Worm (Caenorhabditis elegans) whole organism, L1 larva: Measurements from ENCODE around the gene F53A9.8.

Experiments used
- C34B4.2 ChIP-seq: sonication (generic microtip); optimal IDR thresholded peaks from 2 replicates; lab custom pipeline; 2017; ENCODE audit warnings: mild to moderate bottlenecking, missing genetic modification characterization, missing compliant biosample characterization
- aha-1 ChIP-seq: fragments of 150-350 bp; optimal IDR thresholded peaks from 2 replicates; lab custom pipeline; 2014; ENCODE audit warnings: missing biosample characterization, missing genetic modification characterization
- ama-1 ChIP-seq: fragments of 150-350 bp; optimal IDR thresholded peaks from 2 replicates; lab custom pipeline; 2014
- blmp-1 ChIP-seq: fragments of 150-350 bp; optimal IDR thresholded peaks from 2 replicates; lab custom pipeline; 2014; ENCODE audit warnings: missing biosample characterization, missing genetic modification characterization
- ceh-8 ChIP-seq: fragments of 200-800 bp; sonication (Bioruptor generic); optimal IDR thresholded peaks from 2 replicates; lab custom pipeline; 2018; ENCODE audit warnings: mild to moderate bottlenecking, missing genetic modification characterization, moderate library complexity, missing compliant biosample characterization
- dpl-1 ChIP-seq, 3 experiments: fragments of 150-350 bp in 2 of 3; sonication (generic microtip) in 1 of 3; optimal IDR thresholded peaks; 2 replicates each; lab custom pipeline; 2014 to 2017; ENCODE audit warnings: missing biosample characterization in 3 of 3, missing genetic modification characterization in 3 of 3, missing genetic modification reagents in 3 of 3
- dsc-1 ChIP-seq: sonication (generic microtip); optimal IDR thresholded peaks from 2 replicates; lab custom pipeline; 2016; ENCODE audit warnings: mild to moderate bottlenecking, missing genetic modification characterization, missing compliant biosample characterization
- egl-13 ChIP-seq: sonication (generic microtip); optimal IDR thresholded peaks from 2 replicates; lab custom pipeline; 2016; ENCODE audit warnings: missing genotype, missing genetic modification reagents, missing genetic modification characterization, missing compliant biosample characterization
- elt-2 ChIP-seq: sonication (generic microtip); optimal IDR thresholded peaks from 2 replicates; lab custom pipeline; 2016; ENCODE audit warnings: missing genetic modification characterization, mild to moderate bottlenecking, inconsistent platforms, missing compliant biosample characterization, missing genetic modification reagents
- elt-3 ChIP-seq, 6 experiments: fragments of 150-350 bp in 1 of 6; sonication (generic microtip); optimal IDR thresholded peaks; 2 replicates each; lab custom pipeline; 2017 to 2018; ENCODE audit warnings: missing biosample characterization in 6 of 6, missing genetic modification characterization in 6 of 6, inconsistent platforms in 1 of 6
- fkh-10 ChIP-seq: sonication (generic microtip); optimal IDR thresholded peaks from 2 replicates; lab custom pipeline; 2017; ENCODE audit warnings: missing biosample characterization, missing genetic modification reagents, missing genetic modification characterization
- hlh-4 ChIP-seq: sonication (generic microtip); optimal IDR thresholded peaks from 2 replicates; lab custom pipeline; 2016; ENCODE audit warnings: mild to moderate bottlenecking, missing genetic modification characterization, missing compliant biosample characterization
- irx-1 ChIP-seq: sonication (generic microtip); optimal IDR thresholded peaks from 2 replicates; lab custom pipeline; 2016; ENCODE audit warnings: missing genetic modification characterization, missing compliant biosample characterization
- lin-13 ChIP-seq: fragments of 150-350 bp; optimal IDR thresholded peaks from 2 replicates; lab custom pipeline; 2014; ENCODE audit warnings: missing biosample characterization, missing genetic modification reagents, missing genetic modification characterization
- lin-14 ChIP-seq: fragments of 200-800 bp; sonication (Bioruptor generic); optimal IDR thresholded peaks from 2 replicates; lab custom pipeline; 2018; ENCODE audit warnings: mild to moderate bottlenecking, missing genetic modification characterization, moderate library complexity, missing compliant biosample characterization
- lin-15B ChIP-seq: fragments of 150-350 bp; sonication (generic microtip); optimal IDR thresholded peaks from 3 replicates; lab custom pipeline; 2014; ENCODE audit warnings: missing biosample characterization, missing genetic modification characterization
- lsy-2 ChIP-seq, 2 experiments: fragments of 150-350 bp; optimal IDR thresholded peaks; 2 replicates each; lab custom pipeline; 2014; ENCODE audit warnings: missing biosample characterization in 2 of 2, missing genetic modification characterization in 2 of 2
- mef-2 ChIP-seq: fragments of 150-350 bp; optimal IDR thresholded peaks from 2 replicates; lab custom pipeline; 2014; ENCODE audit warnings: missing biosample characterization, missing genetic modification characterization
- mep-1 ChIP-seq: fragments of 150-350 bp; optimal IDR thresholded peaks from 2 replicates; lab custom pipeline; 2014; ENCODE audit warnings: missing biosample characterization, missing genetic modification characterization
- nhr-11 ChIP-seq: fragments of 150-350 bp; optimal IDR thresholded peaks from 2 replicates; lab custom pipeline; 2014; ENCODE audit warnings: missing biosample characterization, missing genetic modification characterization
- nhr-19 ChIP-seq: fragments of 200-800 bp; sonication (Bioruptor generic); conservative IDR thresholded peaks from 2 replicates; pipeline ENCODE4 v1.3.6; 2022; ENCODE audit warnings: missing genetic modification characterization, missing compliant biosample characterization
- nhr-237 ChIP-seq: fragments of 150-350 bp; optimal IDR thresholded peaks from 2 replicates; lab custom pipeline; 2014; ENCODE audit warnings: missing biosample characterization, missing genetic modification characterization
- nhr-28 ChIP-seq: fragments of 150-350 bp; optimal IDR thresholded peaks from 2 replicates; lab custom pipeline; 2014; ENCODE audit warnings: missing biosample characterization, missing genetic modification characterization
- nhr-47 ChIP-seq: sonication (generic microtip); optimal IDR thresholded peaks from 2 replicates; lab custom pipeline; 2016; ENCODE audit warnings: mild to moderate bottlenecking, missing genetic modification characterization, moderate library complexity, missing compliant biosample characterization
- nhr-71 ChIP-seq: sonication (generic microtip); optimal IDR thresholded peaks from 2 replicates; lab custom pipeline; 2016; ENCODE audit warnings: mild to moderate bottlenecking, missing genetic modification characterization, moderate library complexity, missing compliant biosample characterization
- nhr-76 ChIP-seq: sonication (generic microtip); optimal IDR thresholded peaks from 2 replicates; lab custom pipeline; 2017; ENCODE audit warnings: missing biosample characterization, missing genetic modification characterization
- nhr-77 ChIP-seq: fragments of 150-350 bp; optimal IDR thresholded peaks from 2 replicates; lab custom pipeline; 2014; ENCODE audit warnings: missing biosample characterization, missing genetic modification characterization
- pag-3 ChIP-seq: sonication (generic microtip); optimal IDR thresholded peaks from 2 replicates; lab custom pipeline; 2017; ENCODE audit warnings: missing genetic modification characterization, mild to moderate bottlenecking, missing compliant biosample characterization, antibody characterized with exemption, borderline replicate concordance; ENCODE audit not compliant: insufficient read depth
- pax-3 ChIP-seq: fragments of 200-800 bp; sonication (Bioruptor generic); optimal IDR thresholded peaks from 2 replicates; lab custom pipeline; 2018; ENCODE audit warnings: mild to moderate bottlenecking, missing genetic modification characterization, moderate library complexity, missing compliant biosample characterization
- rnt-1 ChIP-seq: sonication (generic microtip); optimal IDR thresholded peaks from 2 replicates; lab custom pipeline; 2016; ENCODE audit warnings: mild to moderate bottlenecking, missing genetic modification characterization, moderate library complexity, missing compliant biosample characterization
- skn-1 ChIP-seq: fragments of 150-350 bp; optimal IDR thresholded peaks from 2 replicates; lab custom pipeline; 2014; ENCODE audit warnings: missing biosample characterization, missing genetic modification characterization
- snpc-4 ChIP-seq: fragments of 150-350 bp; optimal IDR thresholded peaks from 2 replicates; lab custom pipeline; 2014; ENCODE audit warnings: missing biosample characterization, missing genetic modification characterization
- snu-23 ChIP-seq: sonication (generic microtip); optimal IDR thresholded peaks from 2 replicates; lab custom pipeline; 2016; ENCODE audit warnings: missing genetic modification characterization, missing compliant biosample characterization
- sox-4 ChIP-seq: sonication (generic microtip); optimal IDR thresholded peaks from 2 replicates; lab custom pipeline; 2016; ENCODE audit warnings: missing genetic modification characterization, missing compliant biosample characterization
- sup-37 ChIP-seq: fragments of 200-800 bp; sonication (Bioruptor generic); optimal IDR thresholded peaks from 2 replicates; lab custom pipeline; 2018; ENCODE audit warnings: mild to moderate bottlenecking, missing genetic modification characterization, missing compliant biosample characterization
- swsn-7 ChIP-seq: sonication (generic microtip); optimal IDR thresholded peaks from 2 replicates; lab custom pipeline; 2016; ENCODE audit warnings: missing genetic modification characterization, missing compliant biosample characterization
- tlp-1 ChIP-seq: fragments of 150-350 bp; optimal IDR thresholded peaks from 2 replicates; lab custom pipeline; 2014; ENCODE audit warnings: missing biosample characterization, missing genetic modification characterization
- unc-130 ChIP-seq: fragments of 150-350 bp; optimal IDR thresholded peaks from 2 replicates; lab custom pipeline; 2017; ENCODE audit warnings: missing biosample characterization, missing genetic modification characterization, inconsistent platforms
- unc-62 ChIP-seq: fragments of 150-350 bp; optimal IDR thresholded peaks from 2 replicates; lab custom pipeline; 2014; ENCODE audit warnings: missing biosample characterization, missing genetic modification reagents, missing genetic modification characterization
- unc-98 ChIP-seq: fragments of 200-800 bp; sonication (Bioruptor generic); IDR thresholded peaks from 2 replicates; pipeline ENCODE4 v1.3.6; 2022; ENCODE audit warnings: missing genetic modification characterization, missing compliant biosample characterization
- vab-15 ChIP-seq: sonication (generic microtip); optimal IDR thresholded peaks from 2 replicates; lab custom pipeline; 2017; ENCODE audit warnings: missing genotype, mild to moderate bottlenecking, missing genetic modification characterization, missing compliant biosample characterization
- zag-1 ChIP-seq: fragments of 150-350 bp; optimal IDR thresholded peaks from 2 replicates; lab custom pipeline; 2014; ENCODE audit warnings: missing biosample characterization, missing genetic modification characterization
- zip-4 ChIP-seq: fragments of 200-800 bp; sonication (Bioruptor generic); optimal IDR thresholded peaks from 2 replicates; lab custom pipeline; 2018; ENCODE audit warnings: mild to moderate bottlenecking, missing genetic modification characterization, moderate library complexity, missing compliant biosample characterization
- ztf-11 ChIP-seq, 2 experiments: sonication (generic microtip); optimal IDR thresholded peaks; 2 replicates each; lab custom pipeline; 2016 to 2017; ENCODE audit warnings: missing genetic modification characterization in 2 of 2, missing biosample characterization in 1 of 2, missing compliant biosample characterization in 1 of 2
- ztf-4 ChIP-seq: fragments of 150-350 bp; optimal IDR thresholded peaks from 2 replicates; lab custom pipeline; 2014; ENCODE audit warnings: missing biosample characterization, missing genetic modification characterization

Gene F53A9.8

ce11 chrX:8752546-8752945 is 33.8 kb upstream of the F53A9.8 start (continued):
- no peak for TF ChIP-seq unc-130 (tag; lab: Kevin White, UChicago)
- TF ChIP-seq blmp-1 (tag; lab: Kevin White, UChicago), result peak; percentile 89
- no peak for TF ChIP-seq nhr-11 (tag; lab: Kevin White, UChicago)
- no peak for TF ChIP-seq lin-13 (GFP tag; lab: Kevin White, UChicago)
- TF ChIP-seq nhr-76 (tag; lab: Kevin White, UChicago), result no peak
- no peak for TF ChIP-seq sup-37
- TF ChIP-seq aha-1, result no peak
- TF ChIP-seq unc-62, result no peak
- no peak for TF ChIP-seq irx-1
- peak; percentile 11 for TF ChIP-seq ztf-4 (tag; lab: Kevin White, UChicago)
- TF ChIP-seq lsy-2 (tag; optimal IDR thresholded peaks at IDR 0.05; lab: Kevin White, UChicago), result peak in 1 of 2 experiments; percentile 27
- TF ChIP-seq nhr-77 (tag; lab: Kevin White, UChicago), result no peak
- no peak for TF ChIP-seq snpc-4 (tag; lab: Kevin White, UChicago)
- TF ChIP-seq dsc-1 (tag; lab: Kevin White, UChicago), result no peak
- TF ChIP-seq nhr-19 (GFP tag; lab: Robert Waterston, UW), result peak; percentile 25
- TF ChIP-seq nhr-28 (tag; lab: Kevin White, UChicago), result no peak
- TF ChIP-seq ceh-8, result no peak
- no peak for TF ChIP-seq rnt-1 (tag; lab: Kevin White, UChicago)
- peak; percentile 4 for TF ChIP-seq mep-1 (tag; lab: Kevin White, UChicago)
- no peak for TF ChIP-seq vab-15 (tag; lab: Kevin White, UChicago)
- TF ChIP-seq nhr-47 (tag; lab: Kevin White, UChicago), result no peak
- no peak for TF ChIP-seq nhr-237 (tag; lab: Kevin White, UChicago)
- no peak for TF ChIP-seq unc-98
- TF ChIP-seq snu-23 (GFP tag; lab: Kevin White, UChicago), result peak; percentile 36
- TF ChIP-seq ztf-11 (tag; optimal IDR thresholded peaks at IDR 0.05; lab: Kevin White, UChicago), result no peak
- TF ChIP-seq dpl-1 (GFP tag; optimal IDR thresholded peaks at IDR 0.05; lab: Kevin White, UChicago), result no peak
- peak in 3 of 6 experiments; percentile 13 to 93 (median 75) for TF ChIP-seq elt-3 (tag; optimal IDR thresholded peaks at IDR 0.05; lab: Kevin White, UChicago)
- no peak for TF ChIP-seq lin-15B
- TF ChIP-seq nhr-71, result peak; percentile 58
- TF ChIP-seq lin-14 (GFP tag; lab: Kevin White, UChicago), result peak; percentile 52
- no peak for TF ChIP-seq skn-1 (tag; lab: Kevin White, UChicago)
- TF ChIP-seq zip-4 (GFP tag; lab: Kevin White, UChicago), result no peak
- TF ChIP-seq egl-13 (tag; lab: Kevin White, UChicago), result no peak
- no peak for TF ChIP-seq swsn-7 (tag; lab: Kevin White, UChicago)
- no peak for TF ChIP-seq pag-3 (tag; lab: Kevin White, UChicago)
- TF ChIP-seq hlh-4, result no peak
- TF ChIP-seq tlp-1 (tag; lab: Kevin White, UChicago), result no peak
- TF ChIP-seq mef-2, result no peak
- TF ChIP-seq pax-3 (tag; lab: Kevin White, UChicago), result no peak
- no peak for TF ChIP-seq zag-1 (tag; lab: Kevin White, UChicago)
- TF ChIP-seq elt-2 (tag; lab: Kevin White, UChicago), result no peak
- TF ChIP-seq sox-4 (tag; lab: Kevin White, UChicago), result no peak
- no peak for TF ChIP-seq fkh-10 (GFP tag; lab: Kevin White, UChicago)
- no peak for TF ChIP-seq ama-1 (lab: Kevin White, UChicago)

ce11 chrX:8750660-8751059 is 32.0 kb upstream of the F53A9.8 start, which contains the start of gene asns-2:
Gene asns-2, minus strand, starts transcription at chrX:8750941.
- TF ChIP-seq egl-13 (tag; lab: Kevin White, UChicago), result no peak
- TF ChIP-seq C34B4.2, result no peak
- TF ChIP-seq lsy-2 (tag; optimal IDR thresholded peaks at IDR 0.05; lab: Kevin White, UChicago), result no peak
- no peak for TF ChIP-seq skn-1 (tag; lab: Kevin White, UChicago)
- no peak for TF ChIP-seq blmp-1 (tag; lab: Kevin White, UChicago)
